Worm (Caenorhabditis elegans): Measurements from ENCODE around the gene sulp-2.

ce11 chrX:5646951-5647423 lies 47.9 kb upstream of the sulp-2 start, which contains the start of gene T22B7.3:
- TF ChIP-seq gmeb-1 (tag; optimal IDR thresholded peaks at IDR 0.05) (no peak), aly-2 (tag; optimal IDR thresholded peaks at IDR 0.05) (no peak), fos-1 (tag; optimal IDR thresholded peaks at IDR 0.05) (no peak), ama-1 (optimal IDR thresholded peaks at IDR 0.05) (no peak), lsy-2 (tag; optimal IDR thresholded peaks at IDR 0.05) (no peak), blmp-1 (tag; optimal IDR thresholded peaks at IDR 0.05; ENCODE audit: insufficient read depth) (no peak), nhr-6 (tag; optimal IDR thresholded peaks at IDR 0.05) (no peak), snpc-4 (tag; optimal IDR thresholded peaks at IDR 0.05) (no peak), ztf-11 (tag; optimal IDR thresholded peaks at IDR 0.05) (no peak), mab-5 (tag; optimal IDR thresholded peaks at IDR 0.05) (no peak), nhr-11 (tag; optimal IDR thresholded peaks at IDR 0.05) (no peak)

Measured in whole organism, L2 larva.